Worm (Caenorhabditis elegans) whole organism, L4 larva: ENCODE results near the gene dgn-2.

ENCODE experiments used
- D1046.2 ChIP-seq: fragments of 200-800 bp; sonication (Bioruptor generic); IDR thresholded peaks from 2 replicates; pipeline ENCODE4 v1.3.6; 2022; ENCODE audit warnings: missing genetic modification characterization, missing compliant biosample characterization
- F26F4.8 ChIP-seq: fragments of 200-800 bp; sonication (Bioruptor generic); conservative IDR thresholded peaks from 2 replicates; pipeline ENCODE4 v1.3.6; 2022; ENCODE audit warnings: missing genetic modification characterization, missing compliant biosample characterization
- F44E2.7 ChIP-seq: fragments of 200-800 bp; sonication (Bioruptor generic); IDR thresholded peaks from 2 replicates; pipeline ENCODE4 v2.1.2; 2022; ENCODE audit warnings: missing genetic modification characterization, missing compliant biosample characterization
- F49E8.2 ChIP-seq: sonication (generic microtip); optimal IDR thresholded peaks from 2 replicates; lab custom pipeline; 2016; ENCODE audit warnings: missing compliant biosample characterization, mild to moderate bottlenecking, missing genetic modification characterization, borderline replicate concordance
- T20F7.1 ChIP-seq: fragments of 200-800 bp; sonication (Bioruptor generic); optimal IDR thresholded peaks from 2 replicates; lab custom pipeline; 2018; ENCODE audit warnings: mild to moderate bottlenecking, missing genetic modification characterization, missing compliant biosample characterization
- T26A8.4 ChIP-seq: fragments of 200-800 bp; sonication (Bioruptor generic); IDR thresholded peaks from 2 replicates; pipeline ENCODE4 v1.3.6; 2022; ENCODE audit warnings: missing genetic modification characterization, missing compliant biosample characterization
- Y105C5A.15 ChIP-seq: fragments of 200-800 bp; sonication (Bioruptor generic); IDR thresholded peaks from 2 replicates; pipeline ENCODE4 v1.3.6; 2022; ENCODE audit warnings: missing genetic modification characterization, missing compliant biosample characterization
- Y48G9A.11 ChIP-seq: fragments of 200-800 bp; sonication (Bioruptor generic); IDR thresholded peaks from 2 replicates; pipeline ENCODE4 v1.3.6; 2022; ENCODE audit warnings: missing genetic modification reagents, missing genetic modification characterization, missing compliant biosample characterization
- Y5F2A.4 ChIP-seq: fragments of 200-800 bp; sonication (Bioruptor generic); optimal IDR thresholded peaks from 2 replicates; lab custom pipeline; 2018; ENCODE audit warnings: mild to moderate bottlenecking, missing genetic modification characterization, missing compliant biosample characterization
- ZK546.5 ChIP-seq, 2 experiments: sonication (generic microtip); optimal IDR thresholded peaks; 2 replicates each; lab custom pipeline; 2017; ENCODE audit warnings: missing biosample characterization in 2 of 2, missing genetic modification characterization in 2 of 2
- aly-2 ChIP-seq: sonication (generic microtip); optimal IDR thresholded peaks from 2 replicates; lab custom pipeline; 2018; ENCODE audit warnings: missing biosample characterization, missing genetic modification characterization
- ceh-32 ChIP-seq: sonication (generic microtip); optimal IDR thresholded peaks from 2 replicates; lab custom pipeline; 2016; ENCODE audit warnings: mild to moderate bottlenecking, missing genetic modification characterization, missing compliant biosample characterization; ENCODE audit not compliant: poor library complexity
- ceh-44 ChIP-seq: fragments of 200-800 bp; sonication (Bioruptor generic); IDR thresholded peaks from 2 replicates; pipeline ENCODE4 v1.3.6; 2022; ENCODE audit warnings: missing genetic modification reagents, missing genetic modification characterization, missing compliant biosample characterization
- ceh-62 ChIP-seq: sonication (generic microtip); optimal IDR thresholded peaks from 2 replicates; lab custom pipeline; 2017; ENCODE audit warnings: missing biosample characterization, missing genetic modification characterization
- ceh-82 ChIP-seq: sonication (generic microtip); optimal IDR thresholded peaks from 2 replicates; lab custom pipeline; 2017; ENCODE audit warnings: missing biosample characterization, missing genetic modification characterization
- ces-1 ChIP-seq: fragments of 150-350 bp; sonication (generic microtip); optimal IDR thresholded peaks from 4 replicates; lab custom pipeline; 2014; ENCODE audit warnings: missing biosample characterization, missing genetic modification reagents, missing genetic modification characterization
- cey-2 ChIP-seq: sonication (generic microtip); optimal IDR thresholded peaks from 3 replicates; lab custom pipeline; 2017; ENCODE audit warnings: missing genetic modification characterization, mild to moderate bottlenecking, missing compliant biosample characterization, antibody characterized with exemption, borderline replicate concordance; ENCODE audit not compliant: insufficient read depth
- dpl-1 ChIP-seq: fragments of 150-350 bp; optimal IDR thresholded peaks from 2 replicates; lab custom pipeline; 2014; ENCODE audit warnings: missing biosample characterization, missing genetic modification reagents, missing genetic modification characterization
- egl-43 ChIP-seq: fragments of 200-800 bp; sonication (Bioruptor generic); IDR thresholded peaks from 2 replicates; pipeline ENCODE4 v1.3.6; 2022; ENCODE audit warnings: missing genetic modification reagents, missing genetic modification characterization, missing compliant biosample characterization
- fkh-10 ChIP-seq: fragments of 150-350 bp; optimal IDR thresholded peaks from 2 replicates; lab custom pipeline; 2014; ENCODE audit warnings: missing biosample characterization, missing genetic modification reagents, missing genetic modification characterization
- fos-1 ChIP-seq: fragments of 150-350 bp; optimal IDR thresholded peaks from 2 replicates; lab custom pipeline; 2014; ENCODE audit warnings: missing biosample characterization, missing genetic modification characterization
- hif-1 ChIP-seq, 2 experiments: sonication (generic microtip); optimal IDR thresholded peaks; 2 replicates each; lab custom pipeline; 2016 to 2017; ENCODE audit warnings: missing compliant biosample characterization in 2 of 2, missing genetic modification characterization in 2 of 2, missing genetic modification reagents in 2 of 2, missing genotype in 2 of 2, mild to moderate bottlenecking in 1 of 2
- hlh-11 ChIP-seq: fragments of 200-800 bp; sonication (Bioruptor generic); optimal IDR thresholded peaks from 2 replicates; lab custom pipeline; 2018; ENCODE audit warnings: mild to moderate bottlenecking, missing genetic modification characterization, missing compliant biosample characterization
- hlh-30 ChIP-seq: sonication (generic microtip); optimal IDR thresholded peaks from 2 replicates; lab custom pipeline; 2017; ENCODE audit warnings: antibody characterized with exemption, mild to moderate bottlenecking, missing genetic modification characterization, missing compliant biosample characterization; ENCODE audit not compliant: insufficient read depth
- hmg-1.1 ChIP-seq: fragments of 200-800 bp; sonication (Bioruptor generic); IDR thresholded peaks from 2 replicates; pipeline ENCODE4 v1.3.6; 2022; ENCODE audit warnings: missing genetic modification reagents, missing genetic modification characterization, missing compliant biosample characterization
- lin-1 ChIP-seq: fragments of 200-800 bp; sonication (Bioruptor generic); IDR thresholded peaks from 2 replicates; pipeline ENCODE4 v1.3.6; 2022; ENCODE audit warnings: missing genetic modification reagents, missing genetic modification characterization, missing compliant biosample characterization
- lsy-2 ChIP-seq, 2 experiments: fragments of 150-350 bp in 1 of 2; sonication (generic microtip) in 1 of 2; optimal IDR thresholded peaks; 2 replicates each; lab custom pipeline; 2014 to 2017; ENCODE audit warnings: missing biosample characterization in 2 of 2, missing genetic modification characterization in 2 of 2
- mdt-29 ChIP-seq: fragments of 200-800 bp; sonication (Bioruptor generic); IDR thresholded peaks from 2 replicates; pipeline ENCODE4 v1.3.6; 2022; ENCODE audit warnings: missing genetic modification reagents, missing genetic modification characterization, missing compliant biosample characterization
- mep-1 ChIP-seq: fragments of 150-350 bp; sonication (generic microtip); optimal IDR thresholded peaks from 3 replicates; lab custom pipeline; 2014; ENCODE audit warnings: missing biosample characterization, missing genetic modification characterization
- nhr-102 ChIP-seq: sonication (generic microtip); optimal IDR thresholded peaks from 2 replicates; lab custom pipeline; 2016; ENCODE audit warnings: mild to moderate bottlenecking, missing genetic modification characterization, moderate library complexity, missing compliant biosample characterization
- nhr-11 ChIP-seq: fragments of 150-350 bp; optimal IDR thresholded peaks from 2 replicates; lab custom pipeline; 2014; ENCODE audit warnings: missing biosample characterization, missing genetic modification characterization
- nhr-237 ChIP-seq: sonication (generic microtip); optimal IDR thresholded peaks from 2 replicates; lab custom pipeline; 2017; ENCODE audit warnings: missing biosample characterization, missing genetic modification characterization
- nhr-42 ChIP-seq: fragments of 200-800 bp; sonication (Bioruptor generic); IDR thresholded peaks from 2 replicates; pipeline ENCODE4 v1.3.6; 2022; ENCODE audit warnings: missing genetic modification characterization, missing compliant biosample characterization
- nhr-76 ChIP-seq: fragments of 150-350 bp; optimal IDR thresholded peaks from 2 replicates; lab custom pipeline; 2014; ENCODE audit warnings: missing biosample characterization, missing genetic modification characterization
- rbr-2 ChIP-seq: sonication (generic microtip); optimal IDR thresholded peaks from 2 replicates; lab custom pipeline; 2016; ENCODE audit warnings: missing genotype, missing genetic modification characterization, missing compliant biosample characterization
- sdz-12 ChIP-seq: fragments of 200-800 bp; sonication (Bioruptor generic); optimal IDR thresholded peaks from 2 replicates; lab custom pipeline; 2018; ENCODE audit warnings: mild to moderate bottlenecking, missing genetic modification characterization, missing compliant biosample characterization
- set-16 ChIP-seq: fragments of 200-800 bp; sonication (Bioruptor generic); IDR thresholded peaks from 2 replicates; pipeline ENCODE4 v1.3.6; 2022; ENCODE audit warnings: missing genetic modification reagents, missing genetic modification characterization, missing compliant biosample characterization
- tag-97 ChIP-seq: fragments of 200-800 bp; sonication (Bioruptor generic); IDR thresholded peaks from 2 replicates; pipeline ENCODE4 v1.3.6; 2022; ENCODE audit warnings: missing genetic modification characterization, missing compliant biosample characterization
- tra-1 ChIP-seq: fragments of 200-800 bp; sonication (Bioruptor generic); IDR thresholded peaks from 2 replicates; pipeline ENCODE4 v1.3.6; 2022; ENCODE audit warnings: missing genetic modification reagents, missing genetic modification characterization, missing compliant biosample characterization
- unc-130 ChIP-seq: sonication (generic microtip); optimal IDR thresholded peaks from 2 replicates; lab custom pipeline; 2016; ENCODE audit warnings: missing genetic modification reagents, missing genetic modification characterization, missing compliant biosample characterization
- unc-62 ChIP-seq, 3 experiments: fragments of 150-350 bp in 1 of 3; sonication (generic microtip); optimal IDR thresholded peaks in 2 of 3; peaks in 1 of 3; 1 replicate in 1 of 3; 2 replicates in 2 of 3; lab custom pipeline; 2014 to 2017; ENCODE audit warnings: missing biosample characterization in 3 of 3, missing genetic modification characterization in 3 of 3, missing genetic modification reagents in 3 of 3, missing genotype in 1 of 3
- zag-1 ChIP-seq: fragments of 150-350 bp; optimal IDR thresholded peaks from 2 replicates; lab custom pipeline; 2014; ENCODE audit warnings: missing biosample characterization, missing genetic modification characterization
- zfp-2 ChIP-seq: sonication (generic microtip); optimal IDR thresholded peaks from 2 replicates; lab custom pipeline; 2016; ENCODE audit warnings: mild to moderate bottlenecking, missing genetic modification characterization, missing compliant biosample characterization
- zfp-3 ChIP-seq: fragments of 200-800 bp; sonication (Bioruptor generic); conservative IDR thresholded peaks from 2 replicates; pipeline ENCODE4 v1.3.6; 2022; ENCODE audit warnings: missing genetic modification reagents, missing genetic modification characterization, missing compliant biosample characterization
- zip-11 ChIP-seq: fragments of 200-800 bp; sonication (Bioruptor generic); IDR thresholded peaks from 2 replicates; pipeline ENCODE4 v1.3.6; 2022; ENCODE audit warnings: missing genetic modification characterization, missing compliant biosample characterization

Gene dgn-2

DNA sequence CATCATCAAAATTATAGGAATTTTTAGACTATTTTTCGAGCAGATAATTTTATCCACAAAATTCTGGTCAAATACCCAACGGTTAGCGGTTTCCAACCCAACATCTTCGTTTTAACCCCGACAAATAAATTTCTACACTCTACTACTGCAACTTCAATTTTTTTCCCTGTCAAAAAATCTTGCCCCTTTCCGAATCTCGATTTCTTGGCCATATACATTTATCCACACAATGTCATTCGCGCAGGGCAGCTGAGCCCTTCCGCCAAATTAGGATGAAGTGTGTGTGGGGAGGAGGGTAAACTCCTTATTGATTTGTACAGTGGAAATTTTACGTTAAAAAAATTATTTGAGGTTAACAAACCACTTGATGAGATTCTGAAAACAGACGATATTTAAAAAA is 22.5 kb downstream of the dgn-2 start (continued):
- peak; percentile 87 for TF ChIP-seq ceh-32
- TF ChIP-seq lsy-2 (tag; optimal IDR thresholded peaks at IDR 0.05; lab: Kevin White, UChicago), result peak; percentile 93 to 95
- TF ChIP-seq hmg-1.1 (GFP tag; lab: Robert Waterston, UW), result peak; percentile 100
- TF ChIP-seq hif-1 (tag; optimal IDR thresholded peaks at IDR 0.05; lab: Kevin White, UChicago), result peak; percentile 61 to 67
- peak; percentile 42 to 76 for TF ChIP-seq unc-62 (GFP tag; optimal IDR thresholded peaks at IDR 0.05 in 1 of 2; lab: Kevin White, UChicago)
- TF ChIP-seq unc-62 (tag; optimal IDR thresholded peaks at IDR 0.05; lab: Kevin White, UChicago), result no peak
- TF ChIP-seq zag-1 (tag; lab: Kevin White, UChicago), result peak; percentile 85
- peak; percentile 88 for TF ChIP-seq nhr-237 (tag; lab: Kevin White, UChicago)
- peak; percentile 81 for TF ChIP-seq zfp-2 (tag; lab: Kevin White, UChicago)
- TF ChIP-seq mep-1 (tag; lab: Kevin White, UChicago), result peak; percentile 99
- no peak for TF ChIP-seq ceh-62 (tag; lab: Kevin White, UChicago)
- TF ChIP-seq nhr-76 (tag; lab: Kevin White, UChicago), result peak; percentile 77
- peak; percentile 87 for TF ChIP-seq Y5F2A.4 (GFP tag; lab: Kevin White, UChicago)
- no peak for TF ChIP-seq sdz-12 (GFP tag; lab: Kevin White, UChicago)
- 0 out of 2 replicates have a peak, but pooled peaks have one; percentile 50 for TF ChIP-seq ceh-44 (GFP tag; lab: Robert Waterston, UW)
- TF ChIP-seq T26A8.4 (GFP tag; lab: Robert Waterston, UW), result peak; percentile 99
- TF ChIP-seq zip-11 (GFP tag; lab: Robert Waterston, UW), result peak; percentile 73; the same call in 1 of the 2 replicates
- TF ChIP-seq set-16 (GFP tag; lab: Robert Waterston, UW), result no peak
- TF ChIP-seq lin-1 (GFP tag; lab: Robert Waterston, UW), result peak; percentile 89
- peak; percentile 98 for TF ChIP-seq fkh-10 (GFP tag; lab: Kevin White, UChicago)
- TF ChIP-seq F49E8.2 (tag; lab: Kevin White, UChicago), result no peak
- no peak for TF ChIP-seq F44E2.7
- no peak for TF ChIP-seq F26F4.8 (GFP tag; lab: Robert Waterston, UW)
- TF ChIP-seq ces-1 (GFP tag; lab: Kevin White, UChicago), result peak; percentile 95
- TF ChIP-seq, all 104 proteins: peak for 86

DNA sequence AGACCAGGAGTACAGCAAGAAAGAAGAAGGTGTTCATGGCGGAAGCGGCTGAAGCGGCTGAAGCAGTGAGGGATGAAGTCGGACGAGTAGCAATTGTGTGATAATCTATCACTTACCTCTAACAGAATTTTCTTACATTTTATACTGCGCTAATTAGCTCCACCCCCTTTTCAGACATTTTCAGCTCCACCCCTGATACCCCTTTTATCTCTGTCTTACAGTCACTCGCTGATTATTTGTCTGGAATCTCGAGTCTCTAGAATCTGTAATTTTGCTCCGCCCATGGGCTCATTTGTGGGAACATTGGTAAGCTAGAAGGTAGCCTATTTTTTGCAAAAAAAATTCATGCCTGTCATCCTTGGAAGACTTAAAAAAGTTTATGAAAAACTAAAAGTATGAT is 23.0 kb downstream of the dgn-2 start, which contains the start of gene ins-39:
Gene ins-39 (minus strand): TSS at position 101 of the 400 bp plus-strand sequence.
- no peak for TF ChIP-seq set-16 (GFP tag; lab: Robert Waterston, UW)
- no peak for TF ChIP-seq hlh-11 (tag; lab: Kevin White, UChicago)
- TF ChIP-seq aly-2 (tag; lab: Kevin White, UChicago), result no peak
- no peak for TF ChIP-seq D1046.2 (GFP tag; lab: Robert Waterston, UW)
- no peak for TF ChIP-seq fos-1 (tag; lab: Kevin White, UChicago)
- no peak for TF ChIP-seq rbr-2 (tag; lab: Kevin White, UChicago)
- TF ChIP-seq tag-97 (GFP tag; lab: Robert Waterston, UW), result no peak

DNA sequence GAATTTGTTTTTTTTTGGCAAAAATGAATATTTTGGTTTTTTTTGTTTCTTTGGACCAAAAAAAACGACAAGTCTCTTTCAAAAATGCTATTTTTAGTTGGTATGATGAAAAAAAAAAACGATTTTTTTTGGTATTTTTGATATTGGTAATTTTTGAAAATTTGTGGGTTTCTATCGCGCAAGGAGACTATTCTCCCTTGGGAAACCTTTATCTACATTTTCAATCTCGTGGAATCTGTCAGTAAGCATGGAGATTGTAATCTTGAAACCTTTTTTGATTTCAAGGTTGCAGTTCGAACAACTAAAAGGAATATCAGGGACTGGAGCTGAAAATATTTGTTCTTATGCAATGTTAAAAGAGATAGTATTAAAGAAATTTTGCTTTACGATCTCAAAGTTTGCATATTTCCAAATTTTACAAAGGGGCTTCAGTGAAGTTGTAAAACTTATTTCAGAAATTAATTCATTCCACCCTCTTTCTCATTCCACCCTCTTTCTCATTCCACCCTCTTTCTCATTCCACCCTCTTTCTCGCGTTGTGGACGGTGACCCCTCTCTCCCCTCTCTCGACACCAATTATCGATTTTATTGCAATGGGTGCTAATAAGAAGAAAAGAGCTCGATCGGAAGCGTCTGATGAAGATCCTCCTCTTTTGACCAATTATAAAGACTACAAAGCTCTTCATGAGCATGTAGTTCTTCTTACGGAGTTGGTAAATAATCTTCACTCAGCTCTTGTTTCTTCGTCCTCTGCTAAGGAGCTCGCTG is 28.2 kb downstream of the dgn-2 start:
- TF ChIP-seq Y48G9A.11 (GFP tag; lab: Robert Waterston, UW) (no peak), F49E8.2 (tag; lab: Kevin White, UChicago) (no peak), hif-1 (tag; optimal IDR thresholded peaks at IDR 0.05; lab: Kevin White, UChicago) (no peak), mep-1 (tag; lab: Kevin White, UChicago) (peak; percentile 51), egl-43 (GFP tag; lab: Robert Waterston, UW) (no peak), nhr-42 (0 out of 2 replicates have a peak, but pooled peaks have one; percentile 28), dpl-1 (GFP tag; lab: Kevin White, UChicago) (no peak), ZK546.5 (tag; optimal IDR thresholded peaks at IDR 0.05; lab: Kevin White, UChicago) (no peak), set-16 (GFP tag; lab: Robert Waterston, UW) (no peak), ceh-82 (tag; lab: Kevin White, UChicago) (no peak), nhr-11 (tag; lab: Kevin White, UChicago) (no peak), cey-2 (tag; lab: Kevin White, UChicago) (no peak), hlh-30 (tag; lab: Kevin White, UChicago) (no peak), fos-1 (tag; lab: Kevin White, UChicago) (no peak), zfp-3 (GFP tag; lab: Robert Waterston, UW) (no peak), tra-1 (GFP tag; lab: Robert Waterston, UW) (no peak), Y105C5A.15 (GFP tag; lab: Robert Waterston, UW) (no peak), tag-97 (GFP tag; lab: Robert Waterston, UW) (no peak), mdt-29 (no peak), T20F7.1 (GFP tag; lab: Kevin White, UChicago) (no peak), nhr-102 (tag; lab: Kevin White, UChicago) (peak; percentile 39), unc-130 (GFP tag; lab: Kevin White, UChicago) (no peak)
